Fruit fly (Drosophila melanogaster): ENCODE data around the gene mRpS7.

Gene mRpS7

DNA sequence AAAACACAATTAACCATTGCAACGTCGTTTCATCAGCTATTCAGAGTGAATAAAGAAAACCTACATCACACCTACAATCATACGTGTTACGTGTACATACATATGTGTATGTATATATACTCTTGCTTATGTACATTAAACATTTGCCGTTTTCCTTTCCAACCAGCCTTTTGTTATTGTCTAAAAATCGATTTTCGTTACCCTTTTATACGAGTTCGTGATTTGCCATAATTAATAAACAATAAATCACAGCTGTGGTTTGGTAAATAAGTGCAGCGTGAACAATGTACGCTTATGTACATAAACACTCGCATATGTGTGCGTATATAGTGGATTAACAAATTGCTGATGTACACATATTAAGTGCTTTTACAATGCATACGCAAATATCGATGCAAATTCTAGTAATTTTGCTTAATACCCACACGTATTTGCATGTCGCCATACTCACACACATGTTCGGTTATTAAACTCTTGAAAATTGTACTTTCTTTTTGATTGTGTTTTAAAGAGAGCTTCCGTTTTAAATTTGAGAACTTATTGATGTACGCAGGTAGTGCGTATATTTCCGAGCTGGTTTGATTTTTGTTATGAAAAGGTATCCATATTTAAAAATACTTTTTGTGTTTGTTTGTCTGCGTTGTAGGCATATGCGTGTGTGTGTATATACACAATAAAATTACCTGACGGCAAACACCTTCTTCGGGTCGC lies 10.6 kb downstream of the mRpS7 start (continued):
- TF ChIP-seq dac (GFP tag; optimal IDR thresholded peaks at IDR 0.05): no peak
- TF ChIP-seq pdm3 (GFP tag; optimal IDR thresholded peaks at IDR 0.05): no peak
- no peak for TF ChIP-seq CG4318 (GFP tag; optimal IDR thresholded peaks at IDR 0.05)
- no peak for TF ChIP-seq svp (GFP tag)
- TF ChIP-seq CG31627 (GFP tag; optimal IDR thresholded peaks at IDR 0.05): no peak
- TF ChIP-seq Lpt (GFP tag; optimal IDR thresholded peaks at IDR 0.05): no peak
- TF ChIP-seq spab (GFP tag; optimal IDR thresholded peaks at IDR 0.05): no peak
- TF ChIP-seq CG8119 (GFP tag; IDR thresholded peaks at IDR 0.05): no peak
- peak; percentile 14 for TF ChIP-seq esn (GFP tag; optimal IDR thresholded peaks at IDR 0.05)

DNA sequence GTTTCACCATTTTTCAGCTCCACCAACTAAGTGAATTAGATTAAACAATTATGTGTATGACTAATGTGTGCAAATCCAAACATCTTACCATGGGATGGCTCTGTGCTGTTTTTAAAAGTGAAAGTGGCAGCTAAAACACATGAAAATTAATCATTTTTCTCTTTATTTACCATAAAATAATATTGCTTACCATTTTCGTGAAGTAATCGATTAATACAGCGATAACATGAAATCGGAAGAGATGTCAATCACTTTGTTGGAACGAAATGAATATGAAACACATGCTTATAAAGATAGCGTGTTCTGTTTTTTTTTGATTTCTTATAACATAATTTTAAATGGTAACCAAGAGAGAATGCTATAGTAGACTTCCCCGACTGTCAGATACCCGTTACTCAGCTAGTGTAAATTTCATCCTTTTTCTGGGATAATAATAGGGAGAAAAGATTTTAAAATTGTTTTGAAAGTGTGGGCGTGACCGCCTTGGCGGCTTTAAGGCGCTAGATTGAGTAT lies 17.4 kb downstream of the mRpS7 start:
- TF ChIP-seq Sox15 (GFP tag; optimal IDR thresholded peaks at IDR 0.05) (no peak), fkh (GFP tag; optimal IDR thresholded peaks at IDR 0.05) (peak; percentile 9), CG9139 (GFP tag; optimal IDR thresholded peaks at IDR 0.05) (no peak), CG10669 (GFP tag; optimal IDR thresholded peaks at IDR 0.05) (peak; percentile 78), Eip78C (GFP tag) (peak; percentile 50)

DNA sequence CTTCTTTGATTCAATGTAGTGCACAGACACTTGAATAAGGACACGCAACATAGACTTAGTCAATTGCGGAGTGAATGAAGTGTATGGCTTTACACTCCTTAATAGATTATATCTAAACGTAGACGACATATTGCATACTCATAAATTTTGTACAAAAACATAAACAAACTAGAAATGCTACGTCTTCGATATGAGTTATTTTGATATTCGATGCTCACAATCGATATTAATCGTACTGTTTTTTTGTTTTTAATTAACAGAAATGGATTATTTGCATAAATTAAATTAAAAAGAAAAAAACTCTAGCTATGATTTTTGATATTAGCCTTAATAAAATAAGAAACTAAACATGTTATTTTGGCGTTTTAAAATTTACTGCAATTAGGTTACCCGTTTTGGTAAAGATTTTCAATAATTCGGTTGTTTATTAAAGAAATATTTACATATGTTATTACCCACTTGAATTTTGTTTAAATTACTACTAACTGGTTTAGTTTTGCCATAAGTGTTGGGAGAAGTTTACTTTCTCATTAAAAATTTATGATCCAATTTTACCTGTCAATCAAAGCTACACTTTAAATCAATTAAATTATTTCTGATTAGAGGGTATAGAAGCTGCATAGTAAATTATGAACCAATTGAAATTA lies 18.7 kb downstream of the mRpS7 start, which contains the start of the genes CG17768, LSm-4 and Ir31a:
Gene CG17768 (minus strand): TSS at position 196 of the 647 bp plus-strand sequence.
Gene LSm-4 (minus strand): TSS at position 196 of the 647 bp plus-strand sequence.
Gene Ir31a (plus strand): TSS at position 558 of the 647 bp plus-strand sequence.
- TF ChIP-seq fkh (GFP tag; optimal IDR thresholded peaks at IDR 0.05): peak; percentile 33
- peak; percentile 23 for TF ChIP-seq Eip78C (GFP tag)
- TF ChIP-seq Lpt (GFP tag; optimal IDR thresholded peaks at IDR 0.05): no peak

DNA sequence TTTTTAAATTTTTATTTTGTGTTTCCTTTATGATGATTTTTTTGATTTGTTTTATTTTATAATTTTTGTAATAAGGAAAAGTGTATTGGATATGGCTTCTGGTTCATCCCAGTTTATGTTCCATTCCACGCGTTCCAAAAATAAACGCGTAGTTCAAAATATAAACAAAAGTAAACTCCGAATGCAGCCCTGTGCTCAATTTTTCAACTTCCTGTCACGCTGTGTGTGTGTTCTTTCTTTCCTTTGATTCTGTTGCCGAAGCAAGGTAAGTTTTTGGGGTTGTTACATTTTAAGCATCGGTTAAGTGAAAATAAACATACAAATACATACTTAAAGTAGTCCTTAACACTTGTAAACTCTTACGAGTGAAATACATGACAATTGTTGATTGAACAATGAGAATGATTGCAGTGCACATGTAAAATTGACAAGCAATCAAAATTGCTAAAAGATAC lies 21.7 kb downstream of the mRpS7 start, which contains the start of the genes Ip259 and RpS27A:
Gene Ip259 (plus strand): TSS at position 231 of the 455 bp plus-strand sequence.
Gene RpS27A (plus strand): TSS at position 231 of the 455 bp plus-strand sequence.
- TF ChIP-seq CG8119 (GFP tag; IDR thresholded peaks at IDR 0.05): peak; percentile 36; the same call in 1 of the 3 replicates
- peak; percentile 37 for TF ChIP-seq Ets96B (tag; optimal IDR thresholded peaks at IDR 0.05)
- no peak for TF ChIP-seq CG7368 (GFP tag; optimal IDR thresholded peaks at IDR 0.05)
- peak; percentile 47 for TF ChIP-seq Sox15 (GFP tag; optimal IDR thresholded peaks at IDR 0.05)
- peak; percentile 77 for TF ChIP-seq CG31627 (GFP tag; optimal IDR thresholded peaks at IDR 0.05)
- TF ChIP-seq spab (GFP tag; optimal IDR thresholded peaks at IDR 0.05): no peak
- TF ChIP-seq svp (GFP tag): no peak
- peak; percentile 62 for TF ChIP-seq CG3032 (tag; optimal IDR thresholded peaks at IDR 0.05)
- peak; percentile 59 for TF ChIP-seq fkh (GFP tag; optimal IDR thresholded peaks at IDR 0.05)
- peak in 1 of 2 experiments; percentile 88 for TF ChIP-seq salr (GFP tag; optimal IDR thresholded peaks at IDR 0.05)
- TF ChIP-seq CG1621 (tag; optimal IDR thresholded peaks at IDR 0.05): no peak
- no peak for TF ChIP-seq CG6163 (GFP tag; IDR thresholded peaks at IDR 0.05)
- TF ChIP-seq CG32006 (GFP tag; optimal IDR thresholded peaks at IDR 0.05): no peak
- TF ChIP-seq eg (GFP tag; IDR thresholded peaks at IDR 0.05): no peak
- TF ChIP-seq dsx (GFP tag; optimal IDR thresholded peaks at IDR 0.05; ENCODE audit: poor library complexity, severe bottlenecking): no peak
- no peak for TF ChIP-seq Sox14 (GFP tag; optimal IDR thresholded peaks at IDR 0.05)
- no peak for TF ChIP-seq Eip75B (GFP tag; optimal IDR thresholded peaks at IDR 0.05)
- TF ChIP-seq Smox (GFP tag; optimal IDR thresholded peaks at IDR 0.05): no peak
- TF ChIP-seq CG8319 (GFP tag; optimal IDR thresholded peaks at IDR 0.05): peak; percentile 60
- TF ChIP-seq Hr39 (GFP tag; optimal IDR thresholded peaks at IDR 0.05): no peak
- no peak for TF ChIP-seq CG3919 (GFP tag; optimal IDR thresholded peaks at IDR 0.05)
- TF ChIP-seq Met (GFP tag; optimal IDR thresholded peaks at IDR 0.05): no peak
- TF ChIP-seq lz (GFP tag; optimal IDR thresholded peaks at IDR 0.05): peak; percentile 80
- no peak for TF ChIP-seq CG10631 (GFP tag; optimal IDR thresholded peaks at IDR 0.05)
- peak; percentile 61 for TF ChIP-seq Blimp-1 (GFP tag; optimal IDR thresholded peaks at IDR 0.05)
- TF ChIP-seq Hr38 (GFP tag; optimal IDR thresholded peaks at IDR 0.05): no peak
- no peak for TF ChIP-seq CG6276 (GFP tag; optimal IDR thresholded peaks at IDR 0.05)
- TF ChIP-seq CG11902 (GFP tag; optimal IDR thresholded peaks at IDR 0.05): peak; percentile 38
- TF ChIP-seq CG11762 (GFP tag; optimal IDR thresholded peaks at IDR 0.05; ENCODE audit: insufficient read depth): peak; percentile 27
- no peak for TF ChIP-seq vri (GFP tag; optimal IDR thresholded peaks at IDR 0.05)
- TF ChIP-seq CG8632 (GFP tag; optimal IDR thresholded peaks at IDR 0.05): peak; percentile 32
- peak; percentile 58 for TF ChIP-seq OdsH (GFP tag; optimal IDR thresholded peaks at IDR 0.05)
- TF ChIP-seq CG6792 (GFP tag; optimal IDR thresholded peaks at IDR 0.05): peak; percentile 59
- TF ChIP-seq fd59A (GFP tag; optimal IDR thresholded peaks at IDR 0.05): peak; percentile 56

Measured in whole organism, prepupa.